Fruit fly (Drosophila melanogaster) whole organism, adult: ENCODE data around the gene Acbp4.
A peak's percentile ranks its signal among the peaks of the same experiment; 100 is the strongest.

Experiments used
- CG11617 ChIP-seq: fragments of 200-800 bp; sonication (Bioruptor generic); optimal IDR thresholded peaks from 2 replicates; lab custom pipeline; 2017; ENCODE audit warnings: mild to moderate bottlenecking, missing biosample characterization, missing genetic modification reagents, missing genetic modification characterization
- CG12768 ChIP-seq: fragments of 200-800 bp; sonication (Bioruptor generic); optimal IDR thresholded peaks from 2 replicates; lab custom pipeline; 2017; ENCODE audit warnings: missing biosample characterization, missing genetic modification characterization, mild to moderate bottlenecking, moderate library complexity, missing genetic modification reagents
- CG14711 ChIP-seq: fragments of 200-800 bp; sonication (Bioruptor generic); optimal IDR thresholded peaks from 2 replicates; lab custom pipeline; 2018; ENCODE audit warnings: missing biosample characterization, mild to moderate bottlenecking, missing genetic modification characterization, moderate library complexity
- CG1620 ChIP-seq: fragments of 200-800 bp; sonication (Bioruptor generic); optimal IDR thresholded peaks from 2 replicates; lab custom pipeline; 2016; ENCODE audit warnings: missing biosample characterization, missing genetic modification characterization
- CG33017 ChIP-seq: fragments of 200-800 bp; sonication (Bioruptor generic); optimal IDR thresholded peaks from 2 replicates; lab custom pipeline; 2018; ENCODE audit warnings: missing biosample characterization, mild to moderate bottlenecking, missing genetic modification characterization, moderate library complexity
- CG5204 ChIP-seq: fragments of 200-800 bp; sonication (Bioruptor generic); optimal IDR thresholded peaks from 2 replicates; lab custom pipeline; 2016; ENCODE audit warnings: missing biosample characterization, missing genetic modification characterization
- CG7045 ChIP-seq: fragments of 200-800 bp; sonication (Bioruptor generic); optimal IDR thresholded peaks from 2 replicates; lab custom pipeline; 2017; ENCODE audit warnings: missing biosample characterization, mild to moderate bottlenecking, missing genetic modification characterization
- CG7101 ChIP-seq: fragments of 200-800 bp; sonication (Bioruptor generic); optimal IDR thresholded peaks from 2 replicates; lab custom pipeline; 2018; ENCODE audit warnings: missing biosample characterization, mild to moderate bottlenecking, missing genetic modification characterization, moderate library complexity
- Clk ChIP-seq: fragments of 200-800 bp; sonication (Bioruptor generic); optimal IDR thresholded peaks from 2 replicates; lab custom pipeline; 2017; ENCODE audit warnings: missing biosample characterization, missing genetic modification characterization
- Crg-1 ChIP-seq: fragments of 200-800 bp; sonication (Bioruptor generic); optimal IDR thresholded peaks from 2 replicates; lab custom pipeline; 2016; ENCODE audit warnings: missing biosample characterization, missing genetic modification characterization
- Hr96 ChIP-seq: fragments of 200-800 bp; sonication (Bioruptor generic); optimal IDR thresholded peaks from 2 replicates; lab custom pipeline; 2016; ENCODE audit warnings: missing biosample characterization, missing genetic modification characterization
- Mnt ChIP-seq: fragments of 200-800 bp; sonication (Bioruptor generic); optimal IDR thresholded peaks from 2 replicates; lab custom pipeline; 2016; ENCODE audit warnings: missing biosample characterization, mild to moderate bottlenecking, missing genetic modification characterization
- bab1 ChIP-seq: fragments of 200-800 bp; sonication (Bioruptor generic); optimal IDR thresholded peaks from 3 replicates; lab custom pipeline; 2019; ENCODE audit warnings: missing biosample characterization, mild to moderate bottlenecking, missing genetic modification characterization, moderate library complexity
- cic ChIP-seq: fragments of 200-800 bp; sonication (Bioruptor generic); optimal IDR thresholded peaks from 2 replicates; lab custom pipeline; 2017; ENCODE audit warnings: missing biosample characterization, mild to moderate bottlenecking, missing genetic modification characterization, moderate library complexity
- cnc ChIP-seq, 2 experiments: fragments of >200 bp; optimal IDR thresholded peaks; 2 replicates each; lab custom pipeline; 2017
- kay ChIP-seq: fragments of 200-800 bp; sonication (Bioruptor generic); peaks from one replicate; lab custom pipeline; 2016; ENCODE audit warnings: missing biosample characterization, missing genetic modification characterization, borderline replicate concordance
- ovo ChIP-seq: fragments of 200-800 bp; sonication (Bioruptor generic); optimal IDR thresholded peaks from 2 replicates; lab custom pipeline; 2016; ENCODE audit warnings: missing biosample characterization, missing genetic modification characterization
- pad ChIP-seq: fragments of 200-800 bp; sonication (Bioruptor generic); optimal IDR thresholded peaks from 3 replicates; lab custom pipeline; 2017; ENCODE audit warnings: missing biosample characterization, missing genetic modification characterization, mild to moderate bottlenecking, moderate library complexity, missing genetic modification reagents
- tj ChIP-seq: fragments of 200-800 bp; sonication (Bioruptor generic); optimal IDR thresholded peaks from 3 replicates; lab custom pipeline; 2017; ENCODE audit warnings: missing biosample characterization, mild to moderate bottlenecking, missing genetic modification characterization, moderate library complexity
- toe ChIP-seq: fragments of 200-800 bp; sonication (Bioruptor generic); optimal IDR thresholded peaks from 2 replicates; lab custom pipeline; 2016; ENCODE audit warnings: missing biosample characterization, missing genetic modification characterization

The Acbp4 gene

dm6 chr3L:7105693-7106092 lies 22.4 kb downstream of the Acbp4 start:
- TF ChIP-seq ovo (GFP tag; lab: Kevin White, UChicago) (no peak), CG12768 (GFP tag; lab: Kevin White, UChicago) (no peak), Mnt (no peak)

dm6 chr3L:7104485-7104884 lies 23.6 kb downstream of the Acbp4 start:
- no peak for TF ChIP-seq Mnt
- no peak for TF ChIP-seq toe (GFP tag; lab: Kevin White, UChicago)
- no peak for TF ChIP-seq CG7045 (GFP tag; lab: Kevin White, UChicago)
- no peak for TF ChIP-seq cic
- no peak for TF ChIP-seq Clk (GFP tag; lab: Kevin White, UChicago)
- no peak for TF ChIP-seq CG7101 (tag; lab: Kevin White, UChicago)
- TF ChIP-seq CG14711 (tag; lab: Kevin White, UChicago): no peak
- TF ChIP-seq CG1620: no peak
- no peak for TF ChIP-seq CG12768 (GFP tag; lab: Kevin White, UChicago)
- no peak for TF ChIP-seq kay
- no peak for TF ChIP-seq bab1 (GFP tag; lab: Kevin White, UChicago)

dm6 chr3L:7103941-7104340 lies 24.1 kb downstream of the Acbp4 start:
- no peak for TF ChIP-seq cic
- no peak for TF ChIP-seq pad (GFP tag; lab: Kevin White, UChicago)
- no peak for TF ChIP-seq CG1620
- no peak for TF ChIP-seq CG11617 (GFP tag; lab: Kevin White, UChicago)
- TF ChIP-seq Hr96: no peak
- TF ChIP-seq tj (GFP tag; lab: Kevin White, UChicago): no peak
- TF ChIP-seq CG12768 (GFP tag; lab: Kevin White, UChicago): no peak

- TF ChIP-seq ovo (GFP tag; lab: Kevin White, UChicago): no peak
- TF ChIP-seq kay: peak; percentile 18
- TF ChIP-seq bab1 (GFP tag; lab: Kevin White, UChicago): no peak
- no peak for TF ChIP-seq CG1620
- no peak for TF ChIP-seq Mnt
- TF ChIP-seq Crg-1 (GFP tag; lab: Kevin White, UChicago): no peak
- TF ChIP-seq CG11617 (GFP tag; lab: Kevin White, UChicago): no peak
- no peak for TF ChIP-seq CG5204 (GFP tag; lab: Kevin White, UChicago)
These were observed 31.5 kb downstream of the Acbp4 start for dm6 chr3L:7096530-7096929.

- TF ChIP-seq Hr96 (no peak), CG12768 (GFP tag; lab: Kevin White, UChicago) (no peak), CG5204 (GFP tag; lab: Kevin White, UChicago) (no peak), CG14711 (tag; lab: Kevin White, UChicago) (no peak)
These were observed 33.5 kb downstream of the Acbp4 start, which contains the start of gene form3 for dm6 chr3L:7094548-7095072. form3 (plus strand) TSS chr3L:7094818.

dm6 chr3L:7094020-7094419 lies 34.0 kb downstream of the Acbp4 start:
- TF ChIP-seq bab1 (GFP tag; lab: Kevin White, UChicago): no peak
- no peak for TF ChIP-seq Crg-1 (GFP tag; lab: Kevin White, UChicago)
- TF ChIP-seq cic: no peak
- no peak for TF ChIP-seq ovo (GFP tag; lab: Kevin White, UChicago)
- TF ChIP-seq CG11617 (GFP tag; lab: Kevin White, UChicago): no peak
- no peak for TF ChIP-seq CG7045 (GFP tag; lab: Kevin White, UChicago)
- no peak for TF ChIP-seq cnc (optimal IDR thresholded peaks at IDR 0.05; lab: Kevin White, UChicago)
- TF ChIP-seq toe (GFP tag; lab: Kevin White, UChicago): no peak
- TF ChIP-seq Mnt: no peak
- no peak for TF ChIP-seq CG7101 (tag; lab: Kevin White, UChicago)
- no peak for TF ChIP-seq kay
- TF ChIP-seq CG14711 (tag; lab: Kevin White, UChicago): no peak
- no peak for TF ChIP-seq Hr96
- no peak for TF ChIP-seq CG33017 (tag; lab: Kevin White, UChicago)
- TF ChIP-seq CG12768 (GFP tag; lab: Kevin White, UChicago): no peak
- TF ChIP-seq CG5204 (GFP tag; lab: Kevin White, UChicago): no peak
- TF ChIP-seq CG1620: no peak
- no peak for TF ChIP-seq tj (GFP tag; lab: Kevin White, UChicago)
- no peak for TF ChIP-seq pad (GFP tag; lab: Kevin White, UChicago)

- TF ChIP-seq toe (GFP tag; lab: Kevin White, UChicago): no peak
- no peak for TF ChIP-seq ovo (GFP tag; lab: Kevin White, UChicago)
- TF ChIP-seq Mnt: no peak
- TF ChIP-seq tj (GFP tag; lab: Kevin White, UChicago): no peak
- no peak for TF ChIP-seq cic
These were observed 35.2 kb downstream of the Acbp4 start, which contains the start of gene Cpr65Ec for dm6 chr3L:7092904-7093303. Cpr65Ec (plus strand) TSS chr3L:7093204.
